Fruit fly (Drosophila melanogaster) whole organism, embryonic: ENCODE measurements around the gene alpha-Spec.

Source experiments
- CG13296 ChIP-seq: fragments of 200-800 bp; sonication (Bioruptor generic); optimal IDR thresholded peaks from 3 replicates; lab custom pipeline; 2018; ENCODE audit warnings: missing biosample characterization, mild to moderate bottlenecking, missing genetic modification characterization
- Hr39 ChIP-seq: fragments of >200 bp; optimal IDR thresholded peaks from 2 replicates; lab custom pipeline; 2017
- ab ChIP-seq: fragments of 200-800 bp; sonication (Bioruptor generic); optimal IDR thresholded peaks from 2 replicates; lab custom pipeline; 2016; ENCODE audit warnings: missing biosample characterization, missing genetic modification characterization
- bab2 ChIP-seq: fragments of 200-800 bp; sonication (Bioruptor generic); optimal IDR thresholded peaks from 2 replicates; lab custom pipeline; 2016; ENCODE audit warnings: missing biosample characterization, missing genetic modification characterization
- disco-r ChIP-seq: fragments of 200-800 bp; sonication (Bioruptor generic); optimal IDR thresholded peaks from 2 replicates; lab custom pipeline; 2016; ENCODE audit warnings: missing biosample characterization, missing genetic modification characterization
- exex ChIP-seq: fragments of 200-800 bp; sonication (Bioruptor generic); optimal IDR thresholded peaks from 4 replicates; lab custom pipeline; 2018; ENCODE audit warnings: missing biosample characterization, mild to moderate bottlenecking, missing genetic modification characterization, moderate library complexity
- h ChIP-seq: fragments of >200 bp; optimal IDR thresholded peaks from 2 replicates; lab custom pipeline; 2017

DNA sequence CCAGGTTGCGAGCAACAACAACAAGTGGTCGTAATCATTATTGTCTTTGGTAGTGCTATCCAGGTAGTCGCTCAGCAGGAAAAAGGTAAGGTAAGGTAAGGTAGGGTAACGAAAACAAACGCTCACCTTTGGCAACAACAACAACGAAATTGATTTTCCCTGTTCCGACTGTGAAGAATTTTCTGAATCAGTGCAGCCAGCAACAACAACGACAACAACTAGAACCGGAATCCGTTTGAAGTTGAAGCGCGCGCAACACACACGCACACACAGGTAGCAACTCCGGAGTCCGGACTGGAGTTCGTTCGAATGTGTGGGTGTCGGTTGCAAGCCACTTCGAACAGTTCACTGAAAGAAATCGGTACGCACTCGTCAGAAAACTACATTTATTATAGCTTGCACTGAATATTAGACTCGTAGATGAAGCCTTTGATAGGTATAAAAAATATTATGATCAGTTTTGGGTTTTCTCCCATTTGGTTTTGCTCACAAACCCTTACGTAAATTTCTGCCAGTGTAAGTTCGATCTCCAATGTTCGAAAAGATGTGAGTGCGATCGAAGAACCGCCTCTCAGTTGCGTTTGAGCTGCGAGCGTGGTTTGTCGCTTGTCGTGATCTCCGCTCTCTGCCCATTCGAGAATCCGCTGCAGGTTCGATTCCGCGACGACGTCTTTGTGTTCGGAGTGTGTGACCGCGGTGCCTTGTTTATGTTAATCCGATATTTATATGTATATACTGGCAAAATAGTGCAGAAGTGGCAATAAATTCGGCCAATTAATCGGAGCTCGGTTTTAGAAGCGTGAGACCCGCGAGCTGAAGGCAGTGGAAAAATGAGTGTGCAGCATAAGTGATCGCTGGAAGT, 48.6 kb downstream of the alpha-Spec start, which contains the start of gene CG13921:
- no peak for TF ChIP-seq h (lab: Kevin White, UChicago)
- peak; percentile 98 for TF ChIP-seq disco-r (GFP tag; lab: Kevin White, UChicago)
- peak; percentile 82 for TF ChIP-seq exex (tag; lab: Kevin White, UChicago)
- peak; percentile 97 for TF ChIP-seq ab (GFP tag; lab: Kevin White, UChicago)
- TF ChIP-seq CG13296 = peak; percentile 96
- no peak for TF ChIP-seq Hr39 (lab: Kevin White, UChicago)
- TF ChIP-seq bab2 = peak; percentile 99
